Fruit fly (Drosophila melanogaster): ENCODE data around the gene CG5321.
A peak's percentile ranks its signal among the peaks of the same experiment; 100 is the strongest.

The CG5321 gene

DNA sequence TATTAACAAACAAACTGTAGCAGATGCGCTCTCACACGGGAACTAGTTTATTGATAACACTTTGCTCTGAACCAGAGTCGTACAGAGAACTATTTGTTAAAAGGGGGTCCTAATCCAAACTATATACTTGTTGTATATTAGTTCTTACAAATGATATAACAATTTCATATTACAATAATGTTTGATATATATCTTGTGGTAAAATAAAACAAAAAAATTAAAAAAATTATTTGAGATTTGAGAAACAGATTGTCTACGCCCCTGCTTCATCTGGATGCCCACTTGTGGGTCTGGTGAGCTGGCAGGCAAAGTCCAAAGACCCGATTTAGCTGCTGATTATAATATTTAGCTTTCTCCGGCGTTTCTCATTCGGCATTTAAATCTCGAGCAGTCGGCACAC lies at the start of gene CG5321:
TSS of gene CG5321 (plus strand) at position 380 of the 400 bp plus-strand sequence.
- TF ChIP-seq CG11695 (GFP tag; IDR thresholded peaks at IDR 0.05) (0 out of 3 replicates have a peak, but pooled peaks have one; percentile 45), Med (GFP tag) (peak; percentile 69), br (optimal IDR thresholded peaks at IDR 0.05) (no peak), CG2120 (GFP tag; optimal IDR thresholded peaks at IDR 0.05) (peak; percentile 30), CG6254 (GFP tag; optimal IDR thresholded peaks at IDR 0.05) (peak; percentile 61), CG18011 (GFP tag; optimal IDR thresholded peaks at IDR 0.05) (no peak), CG3407 (GFP tag; optimal IDR thresholded peaks at IDR 0.05) (peak; percentile 12), tgo (GFP tag; IDR thresholded peaks at IDR 0.05) (peak; percentile 42; the same call in 1 of the 3 replicates), CG18599 (GFP tag; optimal IDR thresholded peaks at IDR 0.05) (peak; percentile 71), CG2678 (tag; optimal IDR thresholded peaks at IDR 0.05) (peak; percentile 75), CG2199 (GFP tag; IDR thresholded peaks at IDR 0.05) (no peak), gce (GFP tag; IDR thresholded peaks at IDR 0.05) (no peak), Fer1 (GFP tag; optimal IDR thresholded peaks at IDR 0.05) (peak; percentile 31), org-1 (GFP tag; optimal IDR thresholded peaks at IDR 0.05) (peak; percentile 13), CG10959 (GFP tag; IDR thresholded peaks at IDR 0.05) (no peak), gcm (GFP tag; optimal IDR thresholded peaks at IDR 0.05) (peak; percentile 32), Adf1 (GFP tag; IDR thresholded peaks at IDR 0.05) (no peak), CG9932 (GFP tag; IDR thresholded peaks at IDR 0.05) (0 out of 2 replicates have a peak, but pooled peaks have one; percentile 13), CG16863 (GFP tag; optimal IDR thresholded peaks at IDR 0.05) (no peak), phol (tag; optimal IDR thresholded peaks at IDR 0.05) (peak; percentile 69), CG31441 (GFP tag; IDR thresholded peaks at IDR 0.05) (peak; percentile 78), dpn (GFP tag; optimal IDR thresholded peaks at IDR 0.05) (peak in 1 of 2 experiments; percentile 34), pho (GFP tag; optimal IDR thresholded peaks at IDR 0.05) (no peak), CG14965 (GFP tag; optimal IDR thresholded peaks at IDR 0.05; ENCODE audit: borderline replicate concordance) (no peak), D19A (tag; optimal IDR thresholded peaks at IDR 0.05) (peak; percentile 43), CG16779 (GFP tag; IDR thresholded peaks at IDR 0.05) (no peak), CG10267 (tag; optimal IDR thresholded peaks at IDR 0.05) (peak; percentile 41), CG3065 (GFP tag; optimal IDR thresholded peaks at IDR 0.05) (no peak), CG5180 (GFP tag; optimal IDR thresholded peaks at IDR 0.05) (no peak), CG12299 (tag; optimal IDR thresholded peaks at IDR 0.05) (no peak), lilli (GFP tag; optimal IDR thresholded peaks at IDR 0.05) (peak; percentile 15), CG14441 (GFP tag; IDR thresholded peaks at IDR 0.05) (peak; percentile 40; the same call in 1 of the 2 replicates), H2.0 (GFP tag; IDR thresholded peaks at IDR 0.05) (0 out of 2 replicates have a peak, but pooled peaks have one; percentile 19), wek (GFP tag; optimal IDR thresholded peaks at IDR 0.05) (no peak), Neu2 (GFP tag; optimal IDR thresholded peaks at IDR 0.05; ENCODE audit: borderline replicate concordance) (no peak), ase (GFP tag; IDR thresholded peaks at IDR 0.05) (no peak), Sox100B (GFP tag; optimal IDR thresholded peaks at IDR 0.05) (peak; percentile 53), twi (tag; optimal IDR thresholded peaks at IDR 0.05) (no peak), knrl (GFP tag; IDR thresholded peaks at IDR 0.05; ENCODE audit: partially characterized antibody) (no peak), CG17385 (GFP tag; optimal IDR thresholded peaks at IDR 0.05) (peak; percentile 41), Hr3 (GFP tag; optimal IDR thresholded peaks at IDR 0.05) (peak; percentile 19), Dbx (GFP tag; IDR thresholded peaks at IDR 0.05) (no peak), CG6689 (GFP tag; IDR thresholded peaks at IDR 0.05) (peak; percentile 34), mam (GFP tag; optimal IDR thresholded peaks at IDR 0.05) (no peak), D (optimal IDR thresholded peaks at IDR 0.05) (no peak), D (GFP tag; optimal IDR thresholded peaks at IDR 0.05) (peak; percentile 13), Meics (GFP tag; optimal IDR thresholded peaks at IDR 0.05) (peak; percentile 7), CG10147 (GFP tag; optimal IDR thresholded peaks at IDR 0.05) (peak; percentile 16), Chrac-16 (GFP tag; optimal IDR thresholded peaks at IDR 0.05) (peak; percentile 12), stc (GFP tag; IDR thresholded peaks at IDR 0.05) (0 out of 2 replicates have a peak, but pooled peaks have one; percentile 19), pfk (GFP tag; optimal IDR thresholded peaks at IDR 0.05) (no peak)

Data from whole organism, embryonic.